Worm (Caenorhabditis elegans) whole organism, L2 larva: Measurements from ENCODE around the gene nhr-51.

Source experiments
- ZK546.5 ChIP-seq: sonication (generic microtip); optimal IDR thresholded peaks from 2 replicates; lab custom pipeline; 2017; ENCODE audit warnings: missing biosample characterization, missing genetic modification characterization
- ama-1 ChIP-seq: fragments of 150-350 bp; optimal IDR thresholded peaks from 2 replicates; lab custom pipeline; 2018; ENCODE audit warnings: inconsistent platforms
- ceh-16 ChIP-seq: fragments of 150-350 bp; optimal IDR thresholded peaks from 2 replicates; lab custom pipeline; 2014; ENCODE audit warnings: missing biosample characterization, missing genetic modification characterization
- egl-27 ChIP-seq: sonication (generic microtip); optimal IDR thresholded peaks from 3 replicates; lab custom pipeline; 2017; ENCODE audit warnings: missing biosample characterization, missing genetic modification reagents, missing genetic modification characterization
- fos-1 ChIP-seq: fragments of 150-350 bp; optimal IDR thresholded peaks from 2 replicates; lab custom pipeline; 2014; ENCODE audit warnings: missing biosample characterization, missing genetic modification characterization
- lin-11 ChIP-seq: fragments of 150-350 bp; sonication (generic microtip); optimal IDR thresholded peaks from 2 replicates; lab custom pipeline; 2014; ENCODE audit warnings: missing biosample characterization, missing genetic modification characterization, inconsistent platforms, mixed read lengths
- mab-5 ChIP-seq: fragments of 150-350 bp; optimal IDR thresholded peaks from 2 replicates; lab custom pipeline; 2014; ENCODE audit warnings: missing biosample characterization, missing genetic modification characterization
- skn-1 ChIP-seq: sonication (generic microtip); optimal IDR thresholded peaks from 2 replicates; lab custom pipeline; 2017; ENCODE audit warnings: missing biosample characterization, missing genetic modification characterization
- unc-39 ChIP-seq: fragments of 150-350 bp; optimal IDR thresholded peaks from 2 replicates; lab custom pipeline; 2014; ENCODE audit warnings: missing biosample characterization, missing genetic modification characterization
- ztf-11 ChIP-seq: sonication (generic microtip); optimal IDR thresholded peaks from 2 replicates; lab custom pipeline; 2017; ENCODE audit warnings: missing biosample characterization, missing genetic modification characterization

ce11 chrV:15719570-15719969 lies 45.8 kb downstream of the nhr-51 start, which contains the start of gene Y6E2A.7:
- no peak for TF ChIP-seq ama-1 (lab: Kevin White, UChicago)
- no peak for TF ChIP-seq ceh-16
- TF ChIP-seq unc-39 (tag; lab: Kevin White, UChicago) = no peak
- no peak for TF ChIP-seq lin-11 (tag; lab: Kevin White, UChicago)
- no peak for TF ChIP-seq egl-27
- no peak for TF ChIP-seq ZK546.5 (tag; lab: Kevin White, UChicago)
- TF ChIP-seq mab-5 (tag; lab: Kevin White, UChicago) = no peak
- no peak for TF ChIP-seq fos-1 (tag; lab: Kevin White, UChicago)
- no peak for TF ChIP-seq ztf-11 (tag; lab: Kevin White, UChicago)
- TF ChIP-seq skn-1 (tag; lab: Kevin White, UChicago) = no peak
